Worm (Caenorhabditis elegans) whole organism, young adult: Measurements from ENCODE around the gene Y69A2AR.50.

Experiments used
- B0019.2 ChIP-seq: fragments of 200-800 bp; sonication (Bioruptor generic); conservative IDR thresholded peaks from 2 replicates; pipeline ENCODE4 v1.3.6; 2022; ENCODE audit warnings: missing genetic modification reagents, missing genetic modification characterization, missing compliant biosample characterization
- F10E7.11 ChIP-seq: sonication (generic microtip); optimal IDR thresholded peaks from 2 replicates; lab custom pipeline; 2017; ENCODE audit warnings: mild to moderate bottlenecking, missing genetic modification characterization, moderate library complexity, missing compliant biosample characterization
- Y67H2A.10 ChIP-seq: fragments of 200-800 bp; sonication (Bioruptor generic); conservative IDR thresholded peaks from 2 replicates; pipeline ENCODE4 v1.3.6; 2022; ENCODE audit warnings: missing genetic modification reagents, missing genetic modification characterization, missing compliant biosample characterization
- akir-1 ChIP-seq: fragments of 200-800 bp; sonication (Bioruptor generic); optimal IDR thresholded peaks from 2 replicates; lab custom pipeline; 2018; ENCODE audit warnings: mild to moderate bottlenecking, missing genetic modification characterization, moderate library complexity, missing compliant biosample characterization
- ccch-3 ChIP-seq: fragments of 200-800 bp; sonication (Bioruptor generic); optimal IDR thresholded peaks from 2 replicates; lab custom pipeline; 2018; ENCODE audit warnings: mild to moderate bottlenecking, missing genetic modification characterization, missing compliant biosample characterization
- hmg-20 ChIP-seq: fragments of 200-800 bp; sonication (Bioruptor generic); IDR thresholded peaks from 2 replicates; pipeline ENCODE4 v1.3.6; 2022; ENCODE audit warnings: missing genetic modification reagents, missing genetic modification characterization, missing compliant biosample characterization
- hrde-1 ChIP-seq: sonication (generic microtip); optimal IDR thresholded peaks from 2 replicates; lab custom pipeline; 2016; ENCODE audit warnings: missing genetic modification characterization, mild to moderate bottlenecking, missing compliant biosample characterization, moderate library complexity, missing genotype, missing genetic modification reagents, borderline replicate concordance
- madf-8 ChIP-seq: fragments of 200-800 bp; sonication (Bioruptor generic); conservative IDR thresholded peaks from 2 replicates; pipeline ENCODE4 v1.3.6; 2022; ENCODE audit warnings: missing genetic modification reagents, missing genetic modification characterization, missing compliant biosample characterization
- pbrm-1 ChIP-seq: fragments of 200-800 bp; sonication (Bioruptor generic); IDR thresholded peaks from 2 replicates; pipeline ENCODE4 v1.3.6; 2022; ENCODE audit warnings: missing genetic modification reagents, missing genetic modification characterization, missing compliant biosample characterization
- pha-4 ChIP-seq: fragments of 150-350 bp; sonication (generic microtip); optimal IDR thresholded peaks from 2 replicates; lab custom pipeline; 2014; ENCODE audit warnings: missing biosample characterization, missing genetic modification reagents, missing genetic modification characterization
- snpc-1.1 ChIP-seq: sonication (generic microtip); optimal IDR thresholded peaks from 2 replicates; lab custom pipeline; 2017; ENCODE audit warnings: missing genetic modification characterization, mild to moderate bottlenecking, missing compliant biosample characterization, antibody characterized with exemption, moderate library complexity, missing genotype, missing genetic modification reagents; ENCODE audit not compliant: insufficient read depth
- snpc-1.3 ChIP-seq: sonication (generic microtip); optimal IDR thresholded peaks from 2 replicates; lab custom pipeline; 2017; ENCODE audit warnings: missing genetic modification characterization, mild to moderate bottlenecking, missing compliant biosample characterization, antibody characterized with exemption, moderate library complexity, missing genotype, missing genetic modification reagents; ENCODE audit not compliant: insufficient read depth
- unc-62 ChIP-seq: fragments of 150-350 bp; optimal IDR thresholded peaks from 2 replicates; lab custom pipeline; 2014; ENCODE audit warnings: missing biosample characterization, missing genetic modification reagents, missing genetic modification characterization
- ztf-18 ChIP-seq: sonication (generic microtip); optimal IDR thresholded peaks from 2 replicates; lab custom pipeline; 2016; ENCODE audit warnings: missing genotype, mild to moderate bottlenecking, missing genetic modification characterization, missing compliant biosample characterization

- TF ChIP-seq hrde-1 (tag; lab: Kevin White, UChicago), result no peak
- no peak for TF ChIP-seq akir-1 (GFP tag; lab: Kevin White, UChicago)
- TF ChIP-seq snpc-1.3, result no peak
- TF ChIP-seq pbrm-1 (GFP tag; lab: Robert Waterston, UW), result no peak
- no peak for TF ChIP-seq hmg-20 (GFP tag; lab: Robert Waterston, UW)
- TF ChIP-seq madf-8 (GFP tag; lab: Robert Waterston, UW), result no peak
- TF ChIP-seq snpc-1.1 (tag; lab: Kevin White, UChicago), result no peak
- no peak for TF ChIP-seq unc-62 (GFP tag; lab: Kevin White, UChicago)
- TF ChIP-seq ztf-18 (tag; lab: Kevin White, UChicago), result no peak
- TF ChIP-seq ccch-3 (GFP tag; lab: Kevin White, UChicago), result no peak
- no peak for TF ChIP-seq B0019.2
- no peak for TF ChIP-seq pha-4 (tag; lab: Kevin White, UChicago)
- no peak for TF ChIP-seq Y67H2A.10 (GFP tag; lab: Robert Waterston, UW)
- TF ChIP-seq F10E7.11, result no peak
Measured at ce11 chrIV:2548766-2549165, 13.4 kb upstream of the Y69A2AR.50 start.
